Worm (Caenorhabditis elegans): ENCODE data around the gene hpa-1.

- TF ChIP-seq ceh-28 (tag; optimal IDR thresholded peaks at IDR 0.05) (no peak), elt-2 (tag; optimal IDR thresholded peaks at IDR 0.05) (no peak), daf-12 (tag; optimal IDR thresholded peaks at IDR 0.05) (no peak), snpc-4 (tag; optimal IDR thresholded peaks at IDR 0.05) (no peak), ceh-82 (tag; optimal IDR thresholded peaks at IDR 0.05) (no peak), nhr-28 (tag; optimal IDR thresholded peaks at IDR 0.05) (no peak), hmg-11 (tag; optimal IDR thresholded peaks at IDR 0.05) (no peak), jun-1 (tag; optimal IDR thresholded peaks at IDR 0.05) (no peak)
Measured at ce11 chrIV:16277291-16277690, 44.4 kb upstream of the hpa-1 start, which contains the start of gene F38C2.7.

Data from whole organism, L3 larva.